Worm (Caenorhabditis elegans) whole organism, mixed stage, embryonic: ENCODE results near the gene unc-132.

Experiments used
- M03D4.4 ChIP-seq: sonication (generic microtip); optimal IDR thresholded peaks from 2 replicates; lab custom pipeline; 2017; ENCODE audit warnings: mild to moderate bottlenecking, missing genetic modification characterization, missing compliant biosample characterization
- bed-3 ChIP-seq: fragments of 200-800 bp; sonication (Bioruptor generic); optimal IDR thresholded peaks from 3 replicates; lab custom pipeline; 2018; ENCODE audit warnings: mild to moderate bottlenecking, missing genetic modification characterization, moderate library complexity, missing compliant biosample characterization
- blmp-1 ChIP-seq: fragments of 150-350 bp; optimal IDR thresholded peaks from 2 replicates; lab custom pipeline; 2014; ENCODE audit warnings: missing biosample characterization, missing genetic modification characterization
- ceh-39 ChIP-seq: fragments of 150-350 bp; optimal IDR thresholded peaks from 2 replicates; lab custom pipeline; 2014; ENCODE audit warnings: missing biosample characterization, missing genetic modification characterization
- ceh-43 ChIP-seq: fragments of 200-800 bp; sonication (Bioruptor generic); optimal IDR thresholded peaks from 2 replicates; lab custom pipeline; 2018; ENCODE audit warnings: mild to moderate bottlenecking, missing genetic modification characterization, moderate library complexity, missing compliant biosample characterization
- ceh-83 ChIP-seq: fragments of 200-800 bp; sonication (Bioruptor generic); optimal IDR thresholded peaks from 2 replicates; lab custom pipeline; 2018; ENCODE audit warnings: mild to moderate bottlenecking, missing genetic modification characterization, missing compliant biosample characterization
- ces-1 ChIP-seq: fragments of 150-350 bp; optimal IDR thresholded peaks from 2 replicates; lab custom pipeline; 2014; ENCODE audit warnings: missing biosample characterization, missing genetic modification reagents, missing genetic modification characterization
- cnd-1 ChIP-seq: fragments of 200-800 bp; sonication (Bioruptor generic); optimal IDR thresholded peaks from 2 replicates; lab custom pipeline; 2018; ENCODE audit warnings: mild to moderate bottlenecking, missing genetic modification characterization, missing compliant biosample characterization
- drap-1 ChIP-seq: fragments of 200-800 bp; sonication (Bioruptor generic); optimal IDR thresholded peaks from 3 replicates; lab custom pipeline; 2018; ENCODE audit warnings: mild to moderate bottlenecking, missing genetic modification characterization, missing compliant biosample characterization
- elt-1 ChIP-seq: sonication (generic microtip); optimal IDR thresholded peaks from 2 replicates; lab custom pipeline; 2017; ENCODE audit warnings: missing genetic modification characterization, mild to moderate bottlenecking, missing compliant biosample characterization, antibody characterized with exemption, moderate library complexity, borderline replicate concordance; ENCODE audit not compliant: insufficient read depth
- elt-3 ChIP-seq: fragments of 150-350 bp; optimal IDR thresholded peaks from 2 replicates; lab custom pipeline; 2014; ENCODE audit warnings: missing biosample characterization, missing genetic modification characterization
- ham-2 ChIP-seq: fragments of 200-800 bp; sonication (Bioruptor generic); optimal IDR thresholded peaks from 2 replicates; lab custom pipeline; 2018; ENCODE audit warnings: mild to moderate bottlenecking, missing genetic modification characterization, missing compliant biosample characterization
- hlh-1 ChIP-seq: fragments of 150-350 bp; optimal IDR thresholded peaks from 2 replicates; lab custom pipeline; 2014; ENCODE audit warnings: missing biosample characterization, missing genetic modification reagents, missing genetic modification characterization
- lin-13 ChIP-seq: fragments of 150-350 bp; optimal IDR thresholded peaks from 2 replicates; lab custom pipeline; 2014; ENCODE audit warnings: missing biosample characterization, missing genetic modification characterization
- lin-32 ChIP-seq: fragments of 200-800 bp; sonication (Bioruptor generic); optimal IDR thresholded peaks from 2 replicates; lab custom pipeline; 2018; ENCODE audit warnings: mild to moderate bottlenecking, missing genetic modification characterization, missing compliant biosample characterization
- lsy-2 ChIP-seq: fragments of 150-350 bp; optimal IDR thresholded peaks from 2 replicates; lab custom pipeline; 2014; ENCODE audit warnings: missing biosample characterization, missing genetic modification characterization
- mab-5 ChIP-seq: fragments of 150-350 bp; optimal IDR thresholded peaks from 2 replicates; lab custom pipeline; 2014; ENCODE audit warnings: missing biosample characterization, missing genetic modification characterization
- mep-1 ChIP-seq: fragments of 150-350 bp; optimal IDR thresholded peaks from 2 replicates; lab custom pipeline; 2017; ENCODE audit warnings: missing biosample characterization, missing genetic modification reagents, missing genetic modification characterization, inconsistent platforms
- nhr-12 ChIP-seq: fragments of 150-350 bp; optimal IDR thresholded peaks from 2 replicates; lab custom pipeline; 2014; ENCODE audit warnings: missing biosample characterization, missing genetic modification characterization
- nhr-2 ChIP-seq: fragments of 150-350 bp; optimal IDR thresholded peaks from 2 replicates; lab custom pipeline; 2014; ENCODE audit warnings: missing biosample characterization, missing genetic modification characterization
- nhr-237 ChIP-seq: fragments of 150-350 bp; optimal IDR thresholded peaks from 2 replicates; lab custom pipeline; 2014; ENCODE audit warnings: missing biosample characterization, missing genetic modification characterization
- nhr-76 ChIP-seq: sonication (generic microtip); optimal IDR thresholded peaks from 2 replicates; lab custom pipeline; 2017; ENCODE audit warnings: missing biosample characterization, missing genetic modification characterization
- pha-4 ChIP-seq: fragments of 150-350 bp; optimal IDR thresholded peaks from 2 replicates; lab custom pipeline; 2018; ENCODE audit warnings: missing biosample characterization, missing genetic modification reagents, missing genetic modification characterization
- sem-2 ChIP-seq: fragments of 200-800 bp; sonication (Bioruptor generic); optimal IDR thresholded peaks from 2 replicates; lab custom pipeline; 2018; ENCODE audit warnings: mild to moderate bottlenecking, missing genetic modification characterization, missing compliant biosample characterization
- snpc-4 ChIP-seq: fragments of 150-350 bp; optimal IDR thresholded peaks from 2 replicates; lab custom pipeline; 2014; ENCODE audit warnings: missing biosample characterization, missing genetic modification characterization
- sptf-1 ChIP-seq: sonication (generic microtip); optimal IDR thresholded peaks from 2 replicates; lab custom pipeline; 2017; ENCODE audit warnings: mild to moderate bottlenecking, missing genetic modification characterization, moderate library complexity, missing compliant biosample characterization
- tbx-8 ChIP-seq: fragments of 200-800 bp; sonication (Bioruptor generic); optimal IDR thresholded peaks from 2 replicates; lab custom pipeline; 2018; ENCODE audit warnings: mild to moderate bottlenecking, missing genetic modification characterization, moderate library complexity, missing compliant biosample characterization
- unc-39 ChIP-seq: fragments of 150-350 bp; optimal IDR thresholded peaks from 2 replicates; lab custom pipeline; 2014; ENCODE audit warnings: missing biosample characterization, missing genetic modification characterization
- unc-62 ChIP-seq: fragments of 150-350 bp; optimal IDR thresholded peaks from 2 replicates; lab custom pipeline; 2014; ENCODE audit warnings: missing biosample characterization, missing genetic modification reagents, missing genetic modification characterization
- ztf-11 ChIP-seq: fragments of 150-350 bp; optimal IDR thresholded peaks from 2 replicates; lab custom pipeline; 2014; ENCODE audit warnings: missing biosample characterization, missing genetic modification characterization

unc-132 gene

ce11 chrV:3714750-3715149, 27.8 kb downstream of the unc-132 start:
- no peak for TF ChIP-seq ceh-83
- no peak for TF ChIP-seq nhr-237
- TF ChIP-seq ztf-11 (tag; lab: Kevin White, UChicago) = no peak
- TF ChIP-seq sptf-1 (tag; lab: Kevin White, UChicago) = no peak
- no peak for TF ChIP-seq bed-3
- TF ChIP-seq ceh-39 (tag; lab: Kevin White, UChicago) = no peak
- TF ChIP-seq hlh-1 (tag; lab: Kevin White, UChicago) = no peak
- TF ChIP-seq lin-32 (GFP tag; lab: Kevin White, UChicago) = no peak
- TF ChIP-seq elt-3 (tag; lab: Kevin White, UChicago) = no peak
- TF ChIP-seq nhr-12 = no peak
- no peak for TF ChIP-seq ceh-43
- no peak for TF ChIP-seq pha-4 (tag; lab: Kevin White, UChicago)
- TF ChIP-seq drap-1 (GFP tag; lab: Kevin White, UChicago) = no peak
- TF ChIP-seq mab-5 (tag; lab: Kevin White, UChicago) = no peak
- no peak for TF ChIP-seq cnd-1 (tag; lab: Kevin White, UChicago)
- no peak for TF ChIP-seq tbx-8
- no peak for TF ChIP-seq M03D4.4

- TF ChIP-seq ceh-39 (tag; lab: Kevin White, UChicago) = no peak
- no peak for TF ChIP-seq lsy-2
- TF ChIP-seq ztf-11 (tag; lab: Kevin White, UChicago) = no peak
- TF ChIP-seq tbx-8 = no peak
- no peak for TF ChIP-seq nhr-76
- TF ChIP-seq lin-13 (tag; lab: Kevin White, UChicago) = no peak
- no peak for TF ChIP-seq sptf-1 (tag; lab: Kevin White, UChicago)
- no peak for TF ChIP-seq drap-1 (GFP tag; lab: Kevin White, UChicago)
- no peak for TF ChIP-seq blmp-1 (tag; lab: Kevin White, UChicago)
- no peak for TF ChIP-seq mab-5 (tag; lab: Kevin White, UChicago)
- no peak for TF ChIP-seq ces-1 (GFP tag; lab: Kevin White, UChicago)
- no peak for TF ChIP-seq ceh-83
- no peak for TF ChIP-seq sem-2 (GFP tag; lab: Kevin White, UChicago)
- no peak for TF ChIP-seq ham-2
- TF ChIP-seq pha-4 (tag; lab: Kevin White, UChicago) = no peak
Observed at ce11 chrV:3715488-3716019, 28.6 kb downstream of the unc-132 start, which contains the start of gene nrsn-1. nrsn-1 (minus strand) TSS chrV:3715969.

- no peak for TF ChIP-seq blmp-1 (tag; lab: Kevin White, UChicago)
- TF ChIP-seq nhr-2 (tag; lab: Kevin White, UChicago) = no peak
- TF ChIP-seq ces-1 (GFP tag; lab: Kevin White, UChicago) = peak; percentile 10
- TF ChIP-seq elt-1 = no peak
- no peak for TF ChIP-seq unc-39
- TF ChIP-seq unc-62 (GFP tag; lab: Kevin White, UChicago) = peak; percentile 40
- TF ChIP-seq hlh-1 (tag; lab: Kevin White, UChicago) = no peak
- no peak for TF ChIP-seq ceh-83
- TF ChIP-seq, all 35 proteins: peak for 2
Observed at ce11 chrV:3716279-3716887, 29.5 kb downstream of the unc-132 start.

ce11 chrV:3717751-3718150, 30.8 kb downstream of the unc-132 start:
- TF ChIP-seq lin-13 (tag; lab: Kevin White, UChicago) (no peak), nhr-12 (no peak), ztf-11 (tag; lab: Kevin White, UChicago) (no peak), ces-1 (GFP tag; lab: Kevin White, UChicago) (peak; percentile 27), lin-32 (GFP tag; lab: Kevin White, UChicago) (no peak), unc-39 (no peak), elt-1 (no peak)
- TF ChIP-seq, all 35 proteins: peak for 1

ce11 chrV:3718507-3718906, 31.6 kb downstream of the unc-132 start:
- TF ChIP-seq ceh-43 (no peak), unc-62 (GFP tag; lab: Kevin White, UChicago) (no peak), tbx-8 (no peak), bed-3 (no peak), elt-1 (no peak), mep-1 (tag; lab: Kevin White, UChicago) (no peak), lin-13 (tag; lab: Kevin White, UChicago) (no peak), snpc-4 (no peak), M03D4.4 (no peak), lsy-2 (no peak), mab-5 (tag; lab: Kevin White, UChicago) (no peak), hlh-1 (tag; lab: Kevin White, UChicago) (no peak), unc-39 (no peak), ceh-83 (no peak)
